Fruit fly (Drosophila melanogaster) whole organism: ENCODE measurements around the gene CG2116.

ENCODE experiments used
- pan ChIP-seq: fragments of >200 bp; optimal IDR thresholded peaks from 2 replicates; lab custom pipeline; 2017
- psq ChIP-seq: fragments of >200 bp; optimal IDR thresholded peaks from 2 replicates; lab custom pipeline; 2017

- no peak for TF ChIP-seq psq (lab: Kevin White, UChicago)
- no peak for TF ChIP-seq pan (lab: Kevin White, UChicago)
Measured at dm6 chrX:8141353-8142066, 11.9 kb downstream of the CG2116 start.
